Worm (Caenorhabditis elegans): ENCODE measurements around the gene F58B4.6.

F58B4.6 gene

ce11 chrV:10894601-10895000 is 30.2 kb upstream of the F58B4.6 start, which contains the start of the genes F32D8.14 and F32D8.5 (continued):
- no peak for TF ChIP-seq F23B12.7 (tag; optimal IDR thresholded peaks at IDR 0.05; ENCODE audit: insufficient read depth)
- TF ChIP-seq B0019.2 (GFP tag; conservative IDR thresholded peaks at IDR 0.05), result no peak
- peak in 1 of 3 experiments; percentile 76 for TF ChIP-seq lin-35 (GFP tag; optimal IDR thresholded peaks at IDR 0.05)
- no peak for TF ChIP-seq snpc-1.3 (tag; optimal IDR thresholded peaks at IDR 0.05; ENCODE audit: insufficient read depth)
- no peak for TF ChIP-seq Y53F4B.3 (GFP tag; IDR thresholded peaks at IDR 0.05)
- TF ChIP-seq hmg-1.2 (GFP tag; IDR thresholded peaks at IDR 0.05), result peak; percentile 48; the same call in 1 of the 2 replicates
- no peak for TF ChIP-seq rpc-1 (optimal IDR thresholded peaks at IDR 0.05)
- TF ChIP-seq rpc-1 (tag; optimal IDR thresholded peaks at IDR 0.05), result no peak
- no peak for TF ChIP-seq chd-7 (tag; optimal IDR thresholded peaks at IDR 0.05)
- TF ChIP-seq pbrm-1 (GFP tag; IDR thresholded peaks at IDR 0.05), result peak; percentile 62
- TF ChIP-seq ceh-40 (GFP tag; IDR thresholded peaks at IDR 0.05), result no peak
- TF ChIP-seq dpl-1 (GFP tag; optimal IDR thresholded peaks at IDR 0.05), result no peak
- TF ChIP-seq zfh-2 (GFP tag; conservative IDR thresholded peaks at IDR 0.05), result no peak
- no peak for TF ChIP-seq cebp-1 (GFP tag; IDR thresholded peaks at IDR 0.05)
- peak; percentile 56 for TF ChIP-seq cebp-1 (tag; optimal IDR thresholded peaks at IDR 0.05)
- no peak for TF ChIP-seq nhr-27 (tag; optimal IDR thresholded peaks at IDR 0.05)
- TF ChIP-seq F52B5.7 (tag; optimal IDR thresholded peaks at IDR 0.05), result no peak
- TF ChIP-seq F55B11.4 (tag; optimal IDR thresholded peaks at IDR 0.05; ENCODE audit: borderline replicate concordance, insufficient read depth), result no peak
- no peak for TF ChIP-seq F37B4.10 (GFP tag; IDR thresholded peaks at IDR 0.05)
- no peak for TF ChIP-seq sptf-2 (GFP tag; optimal IDR thresholded peaks at IDR 0.05)
- TF ChIP-seq T26A5.8 (tag; optimal IDR thresholded peaks at IDR 0.05), result no peak
- no peak for TF ChIP-seq madf-8 (GFP tag; conservative IDR thresholded peaks at IDR 0.05)
- no peak for TF ChIP-seq ceh-91 (GFP tag; IDR thresholded peaks at IDR 0.05)
- peak; percentile 51 for TF ChIP-seq ztf-18 (tag; optimal IDR thresholded peaks at IDR 0.05)
- TF ChIP-seq F57A8.1 (GFP tag; optimal IDR thresholded peaks at IDR 0.05), result no peak
- no peak for TF ChIP-seq lsy-27 (tag; optimal IDR thresholded peaks at IDR 0.05; ENCODE audit: borderline replicate concordance, insufficient read depth)
- TF ChIP-seq nfya-1 (tag; optimal IDR thresholded peaks at IDR 0.05; ENCODE audit: borderline replicate concordance, insufficient read depth), result no peak
- no peak for TF ChIP-seq ama-1 (optimal IDR thresholded peaks at IDR 0.05)
- TF ChIP-seq ama-1 (GFP tag; optimal IDR thresholded peaks at IDR 0.05), result no peak
- no peak for TF ChIP-seq gei-17 (GFP tag; optimal IDR thresholded peaks at IDR 0.05)
- TF ChIP-seq him-1 (tag; optimal IDR thresholded peaks at IDR 0.05), result no peak
- TF ChIP-seq cebp-2 (GFP tag; IDR thresholded peaks at IDR 0.05), result no peak
- no peak for TF ChIP-seq athp-1 (tag; optimal IDR thresholded peaks at IDR 0.05)
- peak; percentile 77 to 93 for TF ChIP-seq let-607 (tag; optimal IDR thresholded peaks at IDR 0.05)
- no peak for TF ChIP-seq ets-4 (GFP tag; optimal IDR thresholded peaks at IDR 0.05)
- TF ChIP-seq xnd-1 (tag; optimal IDR thresholded peaks at IDR 0.05), result no peak
- TF ChIP-seq aptf-2 (GFP tag; conservative IDR thresholded peaks at IDR 0.05), result 0 out of 2 replicates have a peak, but pooled peaks have one; percentile 9
- TF ChIP-seq sea-2 (GFP tag; IDR thresholded peaks at IDR 0.05), result no peak
- TF ChIP-seq Y53G8AR.9 (GFP tag; conservative IDR thresholded peaks at IDR 0.05), result no peak

DNA sequence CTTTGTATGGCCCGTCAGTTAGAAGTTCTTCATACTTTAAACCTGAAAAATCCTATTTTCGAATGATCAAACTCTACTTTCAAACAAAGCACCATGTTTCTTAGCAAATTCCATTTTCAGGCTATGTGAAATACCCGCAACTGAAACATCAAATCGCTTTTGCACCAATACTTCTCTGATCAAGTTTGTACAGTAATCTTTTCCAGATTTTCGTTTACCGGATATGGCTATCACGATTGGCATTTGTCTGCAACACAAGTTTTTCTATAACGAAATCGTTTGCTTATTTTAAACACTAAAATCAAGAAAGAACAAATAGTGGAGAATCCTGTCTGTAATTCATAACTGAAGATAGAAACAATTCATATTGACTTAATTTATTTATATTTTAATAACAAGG is 28.5 kb upstream of the F58B4.6 start, which contains the start of gene F32D8.13:
Gene F32D8.13 (minus strand): TSS at position 249 of the 400 bp plus-strand sequence.
- TF ChIP-seq lin-54 (GFP tag; optimal IDR thresholded peaks at IDR 0.05) (no peak), ztf-22 (GFP tag; optimal IDR thresholded peaks at IDR 0.05) (no peak), aptf-2 (GFP tag; conservative IDR thresholded peaks at IDR 0.05) (no peak), B0336.3 (GFP tag; IDR thresholded peaks at IDR 0.05) (0 out of 2 replicates have a peak, but pooled peaks have one; percentile 26), Y95B8A.8 (GFP tag; IDR thresholded peaks at IDR 0.05) (no peak), C17E4.6 (GFP tag; IDR thresholded peaks at IDR 0.05) (no peak), nhr-80 (tag; optimal IDR thresholded peaks at IDR 0.05) (no peak), tbp1 (GFP tag; optimal IDR thresholded peaks at IDR 0.05) (no peak), cebp-1 (GFP tag; IDR thresholded peaks at IDR 0.05) (no peak), cebp-1 (tag; optimal IDR thresholded peaks at IDR 0.05) (no peak), attf-6 (GFP tag; IDR thresholded peaks at IDR 0.05) (0 out of 2 replicates have a peak, but pooled peaks have one; percentile 41), hmg-20 (GFP tag; IDR thresholded peaks at IDR 0.05) (no peak), atf-7 (tag; optimal IDR thresholded peaks at IDR 0.05) (peak; percentile 7), hmg-1.2 (GFP tag; IDR thresholded peaks at IDR 0.05) (no peak; the same call in 1 of the 2 replicates), Y56A3A.18 (GFP tag; IDR thresholded peaks at IDR 0.05) (0 out of 2 replicates have a peak, but pooled peaks have one; percentile 33)

All from whole organism, young adult.